Worm (Caenorhabditis elegans): ENCODE results near the gene ddr-2.
A peak's percentile ranks its signal among the peaks of the same experiment; 100 is the strongest.

Gene ddr-2

DNA sequence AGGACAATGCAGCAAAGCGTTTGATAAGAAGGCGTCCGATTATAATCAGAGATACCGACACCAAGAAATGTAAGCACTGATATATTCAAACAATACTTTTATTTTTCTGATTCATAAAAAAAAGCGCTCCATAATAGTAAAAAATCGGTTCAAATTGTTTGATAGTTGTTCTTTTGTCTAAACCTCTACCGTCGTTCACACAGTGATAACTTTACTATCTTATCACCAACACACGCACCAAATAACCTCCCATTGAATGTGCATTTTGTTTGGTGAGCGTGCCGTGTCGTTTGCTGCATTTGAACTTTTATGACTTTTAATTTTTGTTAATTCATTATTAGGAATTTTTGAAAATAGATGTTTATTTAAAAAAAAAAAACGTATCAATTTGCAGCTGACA lies 19.0 kb downstream of the ddr-2 start:
- no peak for TF ChIP-seq aly-2 (tag; optimal IDR thresholded peaks at IDR 0.05)
- TF ChIP-seq dmd-6 (GFP tag; IDR thresholded peaks at IDR 0.05), result peak; percentile 66
- peak; percentile 78 for TF ChIP-seq php-3 (GFP tag; IDR thresholded peaks at IDR 0.05)
- TF ChIP-seq ceh-62 (tag; optimal IDR thresholded peaks at IDR 0.05), result no peak
- peak; percentile 63 for TF ChIP-seq hlh-11 (tag; optimal IDR thresholded peaks at IDR 0.05)
- peak; percentile 22 for TF ChIP-seq nhr-77 (tag; optimal IDR thresholded peaks at IDR 0.05)
- TF ChIP-seq unc-62 (GFP tag; optimal IDR thresholded peaks at IDR 0.05 in 1 of 2), result peak in 1 of 2 experiments; percentile 44
- no peak for TF ChIP-seq unc-62 (tag; optimal IDR thresholded peaks at IDR 0.05)
- no peak for TF ChIP-seq mdt-29 (GFP tag; IDR thresholded peaks at IDR 0.05)
- peak; percentile 78 for TF ChIP-seq nhr-28 (tag; optimal IDR thresholded peaks at IDR 0.05)
- no peak for TF ChIP-seq arid-1 (GFP tag; conservative IDR thresholded peaks at IDR 0.05)
- TF ChIP-seq pqm-1 (tag; optimal IDR thresholded peaks at IDR 0.05), result peak; percentile 92
- TF ChIP-seq nhr-48 (tag; optimal IDR thresholded peaks at IDR 0.05), result peak; percentile 17
- peak; percentile 61 for TF ChIP-seq dve-1 (tag; optimal IDR thresholded peaks at IDR 0.05; ENCODE audit: insufficient read depth)
- TF ChIP-seq daf-19 (GFP tag; conservative IDR thresholded peaks at IDR 0.05), result no peak
- no peak for TF ChIP-seq R02D3.7 (tag; optimal IDR thresholded peaks at IDR 0.05)
- TF ChIP-seq daf-16 (GFP tag; optimal IDR thresholded peaks at IDR 0.05), result no peak
- TF ChIP-seq daf-16 (tag; optimal IDR thresholded peaks at IDR 0.05), result peak; percentile 52

DNA sequence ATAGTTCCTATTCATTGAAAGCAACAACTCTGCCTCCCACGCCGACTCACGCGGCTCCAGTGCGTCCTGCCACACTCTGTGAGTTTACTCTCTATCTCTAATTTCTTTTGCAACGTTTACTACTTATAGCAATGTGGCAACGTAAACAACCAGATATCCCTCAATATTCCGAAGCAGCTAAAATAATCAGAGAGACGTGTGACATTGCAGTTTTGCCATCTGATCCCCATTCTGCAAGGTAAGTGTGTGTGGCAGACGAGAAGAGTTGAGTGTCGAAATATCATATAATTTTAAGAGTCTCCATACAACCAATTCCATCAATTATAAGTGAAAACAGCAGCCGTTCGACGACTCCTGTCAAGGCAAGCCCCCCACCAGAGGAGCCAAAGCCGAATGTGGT lies 24.8 kb downstream of the ddr-2 start:
- TF ChIP-seq hlh-11 (tag; optimal IDR thresholded peaks at IDR 0.05) (no peak), unc-130 (GFP tag; optimal IDR thresholded peaks at IDR 0.05) (no peak)

DNA sequence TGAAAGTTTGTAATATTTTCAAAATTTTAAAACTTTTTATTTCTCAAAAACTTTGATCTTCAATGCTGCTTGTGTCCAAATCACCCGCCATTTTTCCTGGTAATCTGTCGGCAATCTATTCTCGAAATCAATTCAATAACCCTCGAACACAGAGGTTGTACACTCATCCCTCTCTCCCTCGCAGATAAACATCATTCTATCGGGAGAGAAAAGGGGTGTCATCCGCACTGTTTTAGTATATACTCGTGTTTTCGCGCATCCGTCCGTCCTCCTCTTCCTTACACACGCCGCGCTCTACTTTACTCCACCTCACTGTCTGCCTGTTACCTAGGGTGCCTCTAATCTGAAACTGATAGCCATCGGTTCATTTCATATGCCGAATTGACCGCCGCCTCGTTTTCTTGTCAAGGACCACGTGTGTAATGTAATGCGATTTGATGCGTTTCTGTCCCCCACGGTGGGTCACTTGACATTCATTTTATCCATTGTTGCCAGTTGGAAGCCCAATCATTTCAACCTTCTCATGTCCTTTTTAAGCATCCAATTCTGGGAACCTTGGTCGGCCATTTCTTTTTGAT lies 28.6 kb downstream of the ddr-2 start:
- peak; percentile 50 for TF ChIP-seq hlh-30 (tag; optimal IDR thresholded peaks at IDR 0.05; ENCODE audit: insufficient read depth)
- TF ChIP-seq unc-62 (GFP tag; optimal IDR thresholded peaks at IDR 0.05 in 1 of 2), result no peak
- no peak for TF ChIP-seq unc-62 (tag; optimal IDR thresholded peaks at IDR 0.05)
- no peak for TF ChIP-seq mep-1 (tag; optimal IDR thresholded peaks at IDR 0.05)
- no peak for TF ChIP-seq ama-1 (optimal IDR thresholded peaks at IDR 0.05)
- TF ChIP-seq mes-2 (tag; optimal IDR thresholded peaks at IDR 0.05; ENCODE audit: poor library complexity, severe bottlenecking), result no peak
- TF ChIP-seq fkh-10 (GFP tag; optimal IDR thresholded peaks at IDR 0.05), result no peak

DNA sequence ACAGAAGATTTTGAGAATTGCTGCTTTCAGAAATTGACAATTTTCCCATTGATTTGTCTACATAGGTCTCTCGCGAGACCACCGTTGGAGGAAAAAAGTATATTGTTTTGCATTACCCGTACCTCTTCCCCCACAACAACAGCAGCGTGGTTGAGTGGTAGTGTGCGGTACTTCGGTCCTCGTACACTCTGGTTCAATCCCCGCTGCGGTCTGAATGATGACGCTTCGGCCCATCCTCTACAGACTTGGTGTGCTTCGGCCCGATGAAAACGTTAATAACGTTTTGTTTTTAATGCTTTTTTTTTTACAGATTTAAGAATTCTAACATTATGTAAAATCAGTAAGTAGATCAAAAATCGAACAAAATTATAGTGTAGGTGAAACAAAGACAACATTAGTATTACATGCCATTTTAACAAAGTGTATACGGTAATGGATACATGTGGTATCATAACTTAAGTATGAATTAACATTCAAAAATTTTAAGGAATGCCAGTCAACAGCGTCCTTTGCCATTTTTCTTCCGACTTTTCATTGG lies 32.9 kb downstream of the ddr-2 start, which contains the start of gene ZK816.3:
Gene ZK816.3 (plus strand): TSS at position 488 of the 538 bp plus-strand sequence.
- no peak for TF ChIP-seq nhr-111 (GFP tag; optimal IDR thresholded peaks at IDR 0.05)
- TF ChIP-seq nhr-237 (tag; optimal IDR thresholded peaks at IDR 0.05), result no peak
- TF ChIP-seq mep-1 (tag; optimal IDR thresholded peaks at IDR 0.05), result peak; percentile 40
- TF ChIP-seq vab-7 (GFP tag; IDR thresholded peaks at IDR 0.05), result peak; percentile 73
- TF ChIP-seq dmd-8 (GFP tag; IDR thresholded peaks at IDR 0.05), result peak; percentile 65; the same call in 1 of the 2 replicates
- no peak for TF ChIP-seq lin-15B (tag; optimal IDR thresholded peaks at IDR 0.05)
- peak; percentile 64; the same call in 1 of the 2 replicates for TF ChIP-seq ctbp-1 (GFP tag; IDR thresholded peaks at IDR 0.05)
- TF ChIP-seq hlh-11 (tag; optimal IDR thresholded peaks at IDR 0.05), result peak; percentile 21
- no peak; the same call in 1 of the 2 replicates for TF ChIP-seq ceh-44 (GFP tag; IDR thresholded peaks at IDR 0.05)
- peak; percentile 79 for TF ChIP-seq mes-2 (tag; optimal IDR thresholded peaks at IDR 0.05; ENCODE audit: poor library complexity, severe bottlenecking)
- 0 out of 2 replicates have a peak, but pooled peaks have one; percentile 43 for TF ChIP-seq arid-1 (GFP tag; conservative IDR thresholded peaks at IDR 0.05)
- TF ChIP-seq dve-1 (tag; optimal IDR thresholded peaks at IDR 0.05; ENCODE audit: insufficient read depth), result peak; percentile 45
- TF ChIP-seq egl-43 (GFP tag; IDR thresholded peaks at IDR 0.05), result peak; percentile 85
- no peak for TF ChIP-seq egl-27 (tag; optimal IDR thresholded peaks at IDR 0.05)
- TF ChIP-seq unc-62 (GFP tag; optimal IDR thresholded peaks at IDR 0.05 in 1 of 2), result peak in 1 of 2 experiments; percentile 9
- no peak for TF ChIP-seq unc-62 (tag; optimal IDR thresholded peaks at IDR 0.05)
- TF ChIP-seq nhr-41 (GFP tag; IDR thresholded peaks at IDR 0.05), result no peak
- TF ChIP-seq nhr-42 (GFP tag; IDR thresholded peaks at IDR 0.05), result 0 out of 2 replicates have a peak, but pooled peaks have one; percentile 21
- no peak for TF ChIP-seq nhr-48 (tag; optimal IDR thresholded peaks at IDR 0.05)
- TF ChIP-seq daf-8 (GFP tag; IDR thresholded peaks at IDR 0.05), result no peak
- TF ChIP-seq lir-3 (tag; optimal IDR thresholded peaks at IDR 0.05), result peak; percentile 26
- no peak for TF ChIP-seq lsy-2 (tag; optimal IDR thresholded peaks at IDR 0.05)
- no peak for TF ChIP-seq ztf-11 (tag; optimal IDR thresholded peaks at IDR 0.05)
- peak; percentile 80 for TF ChIP-seq pha-4 (GFP tag; IDR thresholded peaks at IDR 0.05)
- TF ChIP-seq pha-4 (tag; optimal IDR thresholded peaks at IDR 0.05), result no peak
- TF ChIP-seq madf-5 (GFP tag; IDR thresholded peaks at IDR 0.05), result 0 out of 4 replicates have a peak, but pooled peaks of 1 of the 2 experiments have one; percentile 15
- TF ChIP-seq lim-7 (GFP tag; IDR thresholded peaks at IDR 0.05), result peak; percentile 80
- TF ChIP-seq zfp-2 (tag; optimal IDR thresholded peaks at IDR 0.05), result no peak
- peak; percentile 41; the same call in 1 of the 2 replicates for TF ChIP-seq dmd-6 (GFP tag; IDR thresholded peaks at IDR 0.05)

All from whole organism, L4 larva.